Fruit fly (Drosophila melanogaster) whole organism, adult: Measurements from ENCODE around the gene TRAM.

Experiments used
- CG11617 ChIP-seq: fragments of 200-800 bp; sonication (Bioruptor generic); optimal IDR thresholded peaks from 2 replicates; lab custom pipeline; 2017; ENCODE audit warnings: mild to moderate bottlenecking, missing biosample characterization, missing genetic modification reagents, missing genetic modification characterization
- CG33017 ChIP-seq: fragments of 200-800 bp; sonication (Bioruptor generic); optimal IDR thresholded peaks from 2 replicates; lab custom pipeline; 2018; ENCODE audit warnings: missing biosample characterization, mild to moderate bottlenecking, missing genetic modification characterization, moderate library complexity
- Clk ChIP-seq: fragments of 200-800 bp; sonication (Bioruptor generic); optimal IDR thresholded peaks from 2 replicates; lab custom pipeline; 2017; ENCODE audit warnings: missing biosample characterization, missing genetic modification characterization
- Hr96 ChIP-seq: fragments of 200-800 bp; sonication (Bioruptor generic); optimal IDR thresholded peaks from 2 replicates; lab custom pipeline; 2016; ENCODE audit warnings: missing biosample characterization, missing genetic modification characterization

DNA sequence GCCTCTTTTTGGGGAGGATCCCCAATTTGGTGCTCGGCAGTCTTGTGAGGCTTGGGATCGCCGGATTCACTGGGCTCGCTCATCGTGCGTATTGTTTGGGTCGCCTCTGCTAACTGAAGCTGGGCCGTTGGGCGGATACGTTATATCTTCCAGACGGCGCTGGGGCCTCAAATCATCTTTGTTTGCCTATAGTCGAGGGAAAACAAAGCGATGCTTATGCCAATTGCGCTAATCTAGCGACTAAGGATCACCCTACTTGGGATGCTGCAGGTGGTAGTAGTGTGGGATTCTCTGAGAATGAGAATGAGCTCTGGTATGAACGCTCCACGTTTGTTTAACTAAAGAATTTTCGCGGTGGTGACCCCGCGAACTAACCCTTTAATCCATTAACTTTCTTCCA is 16.8 kb downstream of the TRAM start, which contains the start of gene CG3690:
- TF ChIP-seq Hr96 (GFP tag; lab: Kevin White, UChicago) = no peak
- TF ChIP-seq Clk (GFP tag; lab: Kevin White, UChicago) = no peak
- TF ChIP-seq CG33017 = no peak
- no peak for TF ChIP-seq CG11617 (GFP tag; lab: Kevin White, UChicago)
